Fruit fly (Drosophila melanogaster) whole organism, prepupa: ENCODE results near the gene CG45263.
A peak's percentile ranks its signal among the peaks of the same experiment; 100 is the strongest.

Experiments
- Blimp-1 ChIP-seq: fragments of 200-800 bp; sonication (Bioruptor generic); optimal IDR thresholded peaks from 3 replicates; lab custom pipeline; 2017; ENCODE audit warnings: missing biosample characterization, missing genetic modification characterization, mild to moderate bottlenecking, moderate library complexity, missing genetic modification reagents
- CG10631 ChIP-seq: fragments of 200-800 bp; sonication (Bioruptor generic); optimal IDR thresholded peaks from 2 replicates; lab custom pipeline; 2016; ENCODE audit warnings: missing biosample characterization, missing genetic modification characterization
- CG10669 ChIP-seq: fragments of 200-800 bp; sonication (Bioruptor generic); optimal IDR thresholded peaks from 3 replicates; lab custom pipeline; 2018; ENCODE audit warnings: missing biosample characterization, mild to moderate bottlenecking, missing genetic modification characterization, moderate library complexity
- CG11762 ChIP-seq: fragments of 200-800 bp; sonication (Bioruptor generic); optimal IDR thresholded peaks from 3 replicates; lab custom pipeline; 2016; ENCODE audit warnings: missing biosample characterization, missing genetic modification characterization; ENCODE audit not compliant: insufficient read depth
- CG11902 ChIP-seq: fragments of 200-800 bp; sonication (Bioruptor generic); optimal IDR thresholded peaks from 3 replicates; lab custom pipeline; 2016; ENCODE audit warnings: missing biosample characterization, missing genetic modification characterization
- CG15336 ChIP-seq: fragments of 200-800 bp; sonication (Bioruptor generic); IDR thresholded peaks from 2 replicates; pipeline ENCODE4 v1.3.6; 2022; ENCODE audit warnings: missing biosample characterization, missing genetic modification characterization
- CG31627 ChIP-seq: fragments of 200-800 bp; sonication (Bioruptor generic); optimal IDR thresholded peaks from 3 replicates; lab custom pipeline; 2016; ENCODE audit warnings: missing biosample characterization, missing genetic modification characterization
- CG34406 ChIP-seq: fragments of 200-800 bp; sonication (Bioruptor generic); optimal IDR thresholded peaks from 3 replicates; lab custom pipeline; 2016; ENCODE audit warnings: missing biosample characterization, missing genetic modification characterization
- CG3919 ChIP-seq: fragments of 200-800 bp; sonication (Bioruptor generic); optimal IDR thresholded peaks from 3 replicates; lab custom pipeline; 2016; ENCODE audit warnings: missing biosample characterization, missing genetic modification characterization
- CG4318 ChIP-seq: fragments of 200-800 bp; sonication (Bioruptor generic); optimal IDR thresholded peaks from 3 replicates; lab custom pipeline; 2017; ENCODE audit warnings: missing biosample characterization, mild to moderate bottlenecking, missing genetic modification characterization
- CG6163 ChIP-seq: fragments of 200-800 bp; sonication (Bioruptor generic); IDR thresholded peaks from 3 replicates; pipeline ENCODE4 v1.3.6; 2022; ENCODE audit warnings: missing biosample characterization, missing genetic modification characterization
- CG6276 ChIP-seq: fragments of 200-800 bp; sonication (Bioruptor generic); optimal IDR thresholded peaks from 2 replicates; lab custom pipeline; 2017; ENCODE audit warnings: missing biosample characterization, mild to moderate bottlenecking, missing genetic modification characterization
- CG6792 ChIP-seq: fragments of 200-800 bp; sonication (Bioruptor generic); optimal IDR thresholded peaks from 3 replicates; lab custom pipeline; 2016; ENCODE audit warnings: missing biosample characterization, missing genetic modification characterization
- CG6808 ChIP-seq: fragments of 200-800 bp; sonication (Bioruptor generic); optimal IDR thresholded peaks from 3 replicates; lab custom pipeline; 2017; ENCODE audit warnings: missing biosample characterization, missing genetic modification characterization, mild to moderate bottlenecking, moderate library complexity, missing genetic modification reagents
- CG7368 ChIP-seq: fragments of 200-800 bp; sonication (Bioruptor generic); optimal IDR thresholded peaks from 3 replicates; lab custom pipeline; 2016; ENCODE audit warnings: missing biosample characterization, missing genetic modification characterization
- CG8119 ChIP-seq: fragments of 200-800 bp; sonication (Bioruptor generic); IDR thresholded peaks from 3 replicates; pipeline ENCODE4 v1.3.6; 2022; ENCODE audit warnings: missing biosample characterization, missing genetic modification characterization
- CG8319 ChIP-seq: fragments of 200-800 bp; sonication (Bioruptor generic); optimal IDR thresholded peaks from 3 replicates; lab custom pipeline; 2016; ENCODE audit warnings: missing biosample characterization, missing genetic modification characterization
- CG8632 ChIP-seq: fragments of 200-800 bp; sonication (Bioruptor generic); optimal IDR thresholded peaks from 3 replicates; lab custom pipeline; 2016; ENCODE audit warnings: missing biosample characterization, missing genetic modification characterization
- CG9139 ChIP-seq: fragments of 200-800 bp; sonication (Bioruptor generic); optimal IDR thresholded peaks from 3 replicates; lab custom pipeline; 2017; ENCODE audit warnings: missing biosample characterization, mild to moderate bottlenecking, missing genetic modification characterization
- Eip75B ChIP-seq: fragments of 200-800 bp; sonication (Bioruptor generic); optimal IDR thresholded peaks from 3 replicates; lab custom pipeline; 2016; ENCODE audit warnings: missing biosample characterization, missing genetic modification characterization
- Eip78C ChIP-seq: fragments of 200-800 bp; sonication (Bioruptor generic); peaks from one replicate; lab custom pipeline; 2016; ENCODE audit warnings: missing biosample characterization, missing genetic modification characterization
- Eip93F ChIP-seq: fragments of 200-800 bp; sonication (Bioruptor generic); optimal IDR thresholded peaks from 2 replicates; lab custom pipeline; 2016; ENCODE audit warnings: missing biosample characterization, mild to moderate bottlenecking, missing genetic modification characterization
- Ets21C ChIP-seq: fragments of 200-800 bp; sonication (Bioruptor generic); optimal IDR thresholded peaks from 3 replicates; lab custom pipeline; 2016; ENCODE audit warnings: missing biosample characterization, missing genetic modification characterization
- Gug ChIP-seq: fragments of 200-800 bp; sonication (Bioruptor generic); IDR thresholded peaks from 2 replicates; pipeline ENCODE4 v1.3.6; 2022; ENCODE audit warnings: missing biosample characterization, missing genetic modification characterization
- Hr39 ChIP-seq: fragments of 200-800 bp; sonication (Bioruptor generic); optimal IDR thresholded peaks from 2 replicates; lab custom pipeline; 2016; ENCODE audit warnings: missing biosample characterization, missing genetic modification characterization
- Hr4 ChIP-seq: fragments of 200-800 bp; sonication (Bioruptor generic); optimal IDR thresholded peaks from 3 replicates; lab custom pipeline; 2016; ENCODE audit warnings: missing biosample characterization, missing genetic modification characterization
- Lpt ChIP-seq: fragments of 200-800 bp; sonication (Bioruptor generic); optimal IDR thresholded peaks from 3 replicates; lab custom pipeline; 2016; ENCODE audit warnings: missing biosample characterization, missing genetic modification characterization
- OdsH ChIP-seq: fragments of 200-800 bp; sonication (Bioruptor generic); optimal IDR thresholded peaks from 3 replicates; lab custom pipeline; 2016; ENCODE audit warnings: missing biosample characterization, missing genetic modification characterization
- Smox ChIP-seq: fragments of 200-800 bp; sonication (Bioruptor generic); optimal IDR thresholded peaks from 3 replicates; lab custom pipeline; 2016; ENCODE audit warnings: missing biosample characterization, missing genetic modification characterization
- Sox102F ChIP-seq: fragments of 200-800 bp; sonication (Bioruptor generic); optimal IDR thresholded peaks from 2 replicates; lab custom pipeline; 2016; ENCODE audit warnings: missing biosample characterization, mild to moderate bottlenecking, missing genetic modification characterization
- Sox15 ChIP-seq: fragments of 200-800 bp; sonication (Bioruptor generic); optimal IDR thresholded peaks from 3 replicates; lab custom pipeline; 2016; ENCODE audit warnings: missing biosample characterization, missing genetic modification characterization
- achi ChIP-seq: fragments of 200-800 bp; sonication (Bioruptor generic); optimal IDR thresholded peaks from 3 replicates; lab custom pipeline; 2016; ENCODE audit warnings: missing biosample characterization, missing genetic modification characterization
- acj6 ChIP-seq: fragments of 200-800 bp; sonication (Bioruptor generic); optimal IDR thresholded peaks from 3 replicates; lab custom pipeline; 2016; ENCODE audit warnings: missing biosample characterization, missing genetic modification characterization
- cyc ChIP-seq: fragments of 200-800 bp; sonication (Bioruptor generic); optimal IDR thresholded peaks from 3 replicates; lab custom pipeline; 2016; ENCODE audit warnings: missing biosample characterization, missing genetic modification characterization
- dac ChIP-seq: fragments of 200-800 bp; sonication (Bioruptor generic); optimal IDR thresholded peaks from 2 replicates; lab custom pipeline; 2017; ENCODE audit warnings: missing biosample characterization, mild to moderate bottlenecking, missing genetic modification characterization
- dsx ChIP-seq: fragments of 200-800 bp; optimal IDR thresholded peaks from 3 replicates; lab custom pipeline; 2019; ENCODE audit warnings: missing biosample characterization, mild to moderate bottlenecking, missing genetic modification characterization, moderate library complexity; ENCODE audit not compliant: poor library complexity, severe bottlenecking
- eg ChIP-seq: fragments of 200-800 bp; sonication (Bioruptor generic); IDR thresholded peaks from 3 replicates; pipeline ENCODE4 v1.3.6; 2022; ENCODE audit warnings: missing biosample characterization, missing genetic modification characterization
- fd59A ChIP-seq: fragments of 200-800 bp; sonication (Bioruptor generic); optimal IDR thresholded peaks from 2 replicates; lab custom pipeline; 2017; ENCODE audit warnings: missing biosample characterization, mild to moderate bottlenecking, missing genetic modification characterization, missing genetic modification reagents
- fd85E ChIP-seq: fragments of 200-800 bp; sonication (Bioruptor generic); optimal IDR thresholded peaks from 3 replicates; lab custom pipeline; 2016; ENCODE audit warnings: missing biosample characterization, missing genetic modification characterization
- fkh ChIP-seq: fragments of 200-800 bp; sonication (Bioruptor generic); optimal IDR thresholded peaks from 3 replicates; lab custom pipeline; 2017; ENCODE audit warnings: missing biosample characterization, mild to moderate bottlenecking, missing genetic modification characterization, moderate library complexity
- lz ChIP-seq: fragments of 200-800 bp; sonication (Bioruptor generic); optimal IDR thresholded peaks from 3 replicates; lab custom pipeline; 2016; ENCODE audit warnings: missing biosample characterization, missing genetic modification characterization
- net ChIP-seq: fragments of 200-800 bp; sonication (Bioruptor generic); optimal IDR thresholded peaks from 3 replicates; lab custom pipeline; 2016; ENCODE audit warnings: missing biosample characterization, missing genetic modification characterization
- pdm3 ChIP-seq: fragments of 200-800 bp; sonication (Bioruptor generic); optimal IDR thresholded peaks from 3 replicates; lab custom pipeline; 2016; ENCODE audit warnings: missing biosample characterization, missing genetic modification characterization
- salr ChIP-seq, 2 experiments: fragments of 200-800 bp; sonication (Bioruptor generic); optimal IDR thresholded peaks; 3 replicates each; lab custom pipeline; 2016 to 2018; ENCODE audit warnings: missing biosample characterization in 2 of 2, missing genetic modification characterization in 2 of 2, mild to moderate bottlenecking in 1 of 2
- spab ChIP-seq: fragments of 200-800 bp; sonication (Bioruptor generic); optimal IDR thresholded peaks from 2 replicates; lab custom pipeline; 2017; ENCODE audit warnings: missing biosample characterization, mild to moderate bottlenecking, missing genetic modification characterization, missing genetic modification reagents
- ss ChIP-seq, 2 experiments: fragments of 200-800 bp; sonication (Bioruptor generic); optimal IDR thresholded peaks; 2 replicates in 1 of 2; 3 replicates in 1 of 2; lab custom pipeline; 2017 to 2018; ENCODE audit warnings: mild to moderate bottlenecking in 2 of 2, missing biosample characterization in 2 of 2, missing genetic modification characterization in 2 of 2, moderate library complexity in 1 of 2
- topi ChIP-seq: fragments of 200-800 bp; sonication (Bioruptor generic); optimal IDR thresholded peaks from 3 replicates; lab custom pipeline; 2016; ENCODE audit warnings: missing biosample characterization, missing genetic modification characterization
- vri ChIP-seq: fragments of 200-800 bp; sonication (Bioruptor generic); optimal IDR thresholded peaks from 3 replicates; lab custom pipeline; 2016; ENCODE audit warnings: missing biosample characterization, mild to moderate bottlenecking, missing genetic modification characterization

CG45263 gene

DNA sequence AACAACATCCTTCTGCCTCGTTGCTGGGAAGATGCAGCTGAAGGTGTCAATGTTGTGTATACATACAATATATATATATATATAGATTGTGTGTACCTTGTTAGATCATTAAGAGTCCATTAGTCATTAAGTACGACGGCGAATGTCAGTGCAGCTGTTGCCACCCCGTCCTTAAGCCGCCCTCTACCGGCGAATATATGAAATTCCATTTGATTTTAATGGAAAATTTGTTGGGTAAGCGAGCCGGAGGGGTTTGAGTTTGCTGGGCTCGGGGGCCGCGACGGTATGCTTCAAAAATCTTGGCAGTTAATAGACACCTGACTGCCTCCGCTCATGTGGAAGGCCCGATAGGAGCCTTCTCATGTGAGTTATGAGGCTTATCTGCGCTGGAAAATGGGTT is 7.2 kb upstream of the CG45263 start:
- TF ChIP-seq CG11762 (no peak), dsx (no peak), CG8319 (no peak), fd59A (GFP tag; lab: Kevin White, UChicago) (no peak), fd85E (no peak), CG10669 (GFP tag; lab: Kevin White, UChicago) (no peak), CG6163 (GFP tag; lab: Robert Waterston, UW) (no peak), Hr39 (no peak), acj6 (no peak), Smox (GFP tag; lab: Kevin White, UChicago) (no peak), CG8632 (GFP tag; lab: Kevin White, UChicago) (no peak), Sox15 (GFP tag; lab: Kevin White, UChicago) (no peak), CG4318 (GFP tag; lab: Kevin White, UChicago) (no peak), lz (GFP tag; lab: Kevin White, UChicago) (no peak), CG34406 (no peak)

- TF ChIP-seq spab = peak; percentile 4
- no peak for TF ChIP-seq Sox102F (GFP tag; lab: Kevin White, UChicago)
- TF ChIP-seq vri = no peak
- TF ChIP-seq Eip78C (GFP tag; lab: Kevin White, UChicago) = peak; percentile 57
- TF ChIP-seq CG4318 (GFP tag; lab: Kevin White, UChicago) = no peak
- TF ChIP-seq achi = peak; percentile 15
- no peak for TF ChIP-seq fkh
- TF ChIP-seq eg (GFP tag; lab: Robert Waterston, UW) = peak; percentile 47; the same call in 1 of the 3 replicates
- TF ChIP-seq CG10669 (GFP tag; lab: Kevin White, UChicago) = peak; percentile 37
- TF ChIP-seq Hr39 = no peak
- TF ChIP-seq CG7368 = no peak
- TF ChIP-seq CG8319 = no peak
- TF ChIP-seq CG8119 (GFP tag; lab: Robert Waterston, UW) = no peak
- TF ChIP-seq CG6163 (GFP tag; lab: Robert Waterston, UW) = peak; percentile 62; the same call in 2 of the 3 replicates
- no peak for TF ChIP-seq dac
- no peak for TF ChIP-seq CG11762
- TF ChIP-seq Eip75B (GFP tag; lab: Kevin White, UChicago) = peak; percentile 21
- no peak for TF ChIP-seq fd59A (GFP tag; lab: Kevin White, UChicago)
- no peak for TF ChIP-seq Lpt (GFP tag; lab: Kevin White, UChicago)
- TF ChIP-seq CG31627 (GFP tag; lab: Kevin White, UChicago) = no peak
- TF ChIP-seq topi = no peak
- TF ChIP-seq CG9139 (GFP tag; lab: Kevin White, UChicago) = no peak
- peak; percentile 7 for TF ChIP-seq acj6
- TF ChIP-seq CG10631 = peak; percentile 6
- TF ChIP-seq net (GFP tag; lab: Kevin White, UChicago) = no peak
- no peak for TF ChIP-seq fd85E
- peak; percentile 6 for TF ChIP-seq cyc (GFP tag; lab: Kevin White, UChicago)
- no peak for TF ChIP-seq CG34406
- peak; percentile 13 for TF ChIP-seq pdm3
- TF ChIP-seq CG3919 = peak; percentile 35
- no peak for TF ChIP-seq CG11902 (GFP tag; lab: Kevin White, UChicago)
- peak; percentile 6 for TF ChIP-seq CG6792
- TF ChIP-seq OdsH (GFP tag; lab: Kevin White, UChicago) = no peak
- no peak for TF ChIP-seq CG6276 (GFP tag; lab: Kevin White, UChicago)
- no peak for TF ChIP-seq Blimp-1 (GFP tag; lab: Kevin White, UChicago)
- TF ChIP-seq CG15336 (GFP tag; lab: Robert Waterston, UW) = 0 out of 2 replicates have a peak, but pooled peaks have one; percentile 17
- TF ChIP-seq Eip93F (GFP tag; lab: Kevin White, UChicago) = no peak
- peak in 1 of 2 experiments; percentile 15 for TF ChIP-seq ss (GFP tag; optimal IDR thresholded peaks at IDR 0.05; lab: Kevin White, UChicago)
- no peak for TF ChIP-seq Hr4 (GFP tag; lab: Kevin White, UChicago)
- TF ChIP-seq lz (GFP tag; lab: Kevin White, UChicago) = peak; percentile 2
- no peak for TF ChIP-seq salr (GFP tag; optimal IDR thresholded peaks at IDR 0.05; lab: Kevin White, UChicago)
- no peak for TF ChIP-seq Ets21C
- TF ChIP-seq dsx = no peak
- TF ChIP-seq CG6808 = peak; percentile 24
- no peak for TF ChIP-seq Sox15 (GFP tag; lab: Kevin White, UChicago)
- TF ChIP-seq Smox (GFP tag; lab: Kevin White, UChicago) = no peak
- TF ChIP-seq Gug (GFP tag; lab: Robert Waterston, UW) = no peak
These were observed 5.5 kb upstream of the CG45263 start for dm6 chr3R:8482881-8483280.
